Worm (Caenorhabditis elegans): ENCODE measurements around the gene psr-1.

The psr-1 gene

ce11 chrIV:4688221-4688620 lies 35.2 kb downstream of the psr-1 start, which contains the start of gene bus-4:
bus-4 (plus strand) TSS chrIV:4688269.
- TF ChIP-seq nhr-28 (tag; optimal IDR thresholded peaks at IDR 0.05) = no peak
- no peak for TF ChIP-seq unc-39 (tag; optimal IDR thresholded peaks at IDR 0.05)
- peak; percentile 11 for TF ChIP-seq blmp-1 (tag; optimal IDR thresholded peaks at IDR 0.05)

- no peak for TF ChIP-seq zip-8 (tag; optimal IDR thresholded peaks at IDR 0.05)
- TF ChIP-seq sem-2 (GFP tag; optimal IDR thresholded peaks at IDR 0.05) = no peak
- no peak for TF ChIP-seq unc-62 (GFP tag; optimal IDR thresholded peaks at IDR 0.05)
- TF ChIP-seq unc-120 (tag; optimal IDR thresholded peaks at IDR 0.05; ENCODE audit: poor library complexity, severe bottlenecking) = no peak
- TF ChIP-seq tbx-8 (GFP tag; optimal IDR thresholded peaks at IDR 0.05) = no peak
- TF ChIP-seq bed-3 (GFP tag; optimal IDR thresholded peaks at IDR 0.05) = no peak
- no peak for TF ChIP-seq mep-1 (tag; optimal IDR thresholded peaks at IDR 0.05)
- no peak for TF ChIP-seq elt-1 (tag; optimal IDR thresholded peaks at IDR 0.05; ENCODE audit: borderline replicate concordance, insufficient read depth)
- no peak for TF ChIP-seq snpc-4 (tag; optimal IDR thresholded peaks at IDR 0.05)
- TF ChIP-seq nhr-12 (tag; optimal IDR thresholded peaks at IDR 0.05) = no peak
- no peak for TF ChIP-seq nhr-2 (tag; optimal IDR thresholded peaks at IDR 0.05)
- no peak for TF ChIP-seq nhr-76 (tag; optimal IDR thresholded peaks at IDR 0.05)
- TF ChIP-seq hlh-1 (tag; optimal IDR thresholded peaks at IDR 0.05) = no peak
- TF ChIP-seq ztf-11 (tag; optimal IDR thresholded peaks at IDR 0.05) = no peak
- no peak for TF ChIP-seq lin-13 (tag; optimal IDR thresholded peaks at IDR 0.05)
- TF ChIP-seq elt-3 (tag; optimal IDR thresholded peaks at IDR 0.05) = no peak
- TF ChIP-seq ceh-39 (tag; optimal IDR thresholded peaks at IDR 0.05) = no peak
- no peak for TF ChIP-seq ceh-83 (GFP tag; optimal IDR thresholded peaks at IDR 0.05)
- TF ChIP-seq ceh-43 (GFP tag; optimal IDR thresholded peaks at IDR 0.05) = no peak
- no peak for TF ChIP-seq sptf-1 (tag; optimal IDR thresholded peaks at IDR 0.05)
Measured at ce11 chrIV:4692463-4692862, 39.4 kb downstream of the psr-1 start, which contains the start of gene spe-51. spe-51 (plus strand) TSS chrIV:4692763.

- no peak for TF ChIP-seq ceh-39 (tag; optimal IDR thresholded peaks at IDR 0.05)
- no peak for TF ChIP-seq ztf-11 (tag; optimal IDR thresholded peaks at IDR 0.05)
- no peak for TF ChIP-seq nhr-12 (tag; optimal IDR thresholded peaks at IDR 0.05)
- TF ChIP-seq hlh-1 (tag; optimal IDR thresholded peaks at IDR 0.05) = no peak
- TF ChIP-seq sem-2 (GFP tag; optimal IDR thresholded peaks at IDR 0.05) = no peak
- TF ChIP-seq elt-1 (tag; optimal IDR thresholded peaks at IDR 0.05; ENCODE audit: borderline replicate concordance, insufficient read depth) = no peak
- TF ChIP-seq mab-5 (tag; optimal IDR thresholded peaks at IDR 0.05) = no peak
Measured at ce11 chrIV:4703911-4704310, 50.8 kb downstream of the psr-1 start, which contains the start of gene ogdh-1. ogdh-1 (minus strand) TSS chrIV:4704011.

ce11 chrIV:4705182-4705581 lies 52.1 kb downstream of the psr-1 start:
- TF ChIP-seq sptf-1 (tag; optimal IDR thresholded peaks at IDR 0.05) (peak; percentile 54), ces-1 (GFP tag; optimal IDR thresholded peaks at IDR 0.05) (no peak), mls-2 (tag; optimal IDR thresholded peaks at IDR 0.05) (peak; percentile 48), ztf-11 (tag; optimal IDR thresholded peaks at IDR 0.05) (no peak), ham-2 (GFP tag; optimal IDR thresholded peaks at IDR 0.05) (peak; percentile 34)

Measured in whole organism, mixed stage, embryonic.